Fruit fly (Drosophila melanogaster): ENCODE measurements around the gene CG16704.
A peak's percentile ranks its signal among the peaks of the same experiment; 100 is the strongest.

DNA sequence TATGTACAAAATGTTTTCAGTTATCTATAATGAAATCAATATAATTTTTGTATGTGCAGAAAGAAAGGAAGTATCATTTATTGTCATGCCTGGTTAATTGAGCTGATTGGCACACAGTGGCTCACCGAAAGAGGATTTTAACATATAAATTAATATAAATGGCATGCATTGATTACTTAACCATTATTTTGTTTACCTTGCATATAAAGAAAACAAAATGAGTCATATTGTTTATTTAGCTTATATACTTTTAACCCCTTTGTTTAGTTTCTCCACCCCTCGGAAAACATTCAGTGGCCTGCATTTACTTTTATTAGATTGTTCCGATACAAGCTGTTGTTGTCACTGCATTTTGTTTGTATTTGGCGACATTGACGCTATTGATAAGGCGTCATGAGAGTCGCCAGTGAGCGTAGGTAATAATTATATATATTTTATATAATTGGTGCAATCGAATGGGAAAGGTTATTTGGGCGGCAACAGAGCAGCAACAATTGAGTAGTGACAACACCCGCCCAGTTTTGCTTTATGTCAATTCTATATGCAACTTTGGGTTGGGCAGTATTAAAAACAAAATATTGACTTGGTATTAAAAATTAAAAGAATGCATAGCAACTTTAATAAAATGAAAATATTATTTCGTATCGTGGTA lies 44.7 kb downstream of the CG16704 start:
- TF ChIP-seq fu2 (GFP tag; optimal IDR thresholded peaks at IDR 0.05) (no peak), CG10959 (GFP tag; IDR thresholded peaks at IDR 0.05) (no peak), Fer2 (tag; optimal IDR thresholded peaks at IDR 0.05) (no peak), CG1233 (GFP tag; optimal IDR thresholded peaks at IDR 0.05) (peak; percentile 8), nom (GFP tag; optimal IDR thresholded peaks at IDR 0.05) (no peak), ken (GFP tag; IDR thresholded peaks at IDR 0.05) (no peak)

All from whole organism, embryonic.